Worm (Caenorhabditis elegans) whole organism, early embryonic: Measurements from ENCODE around the gene des-2.

Experiments
- ama-1 ChIP-seq: fragments of 150-350 bp; optimal IDR thresholded peaks from 2 replicates; lab custom pipeline; 2014
- ets-7 ChIP-seq: sonication (generic microtip); optimal IDR thresholded peaks from 2 replicates; lab custom pipeline; 2016; ENCODE audit warnings: missing genotype, missing genetic modification characterization, missing compliant biosample characterization
- flt-1 ChIP-seq: fragments of 200-800 bp; sonication (Bioruptor generic); IDR thresholded peaks from 2 replicates; pipeline ENCODE4 v1.3.6; 2022; ENCODE audit warnings: missing genetic modification characterization, missing compliant biosample characterization
- scrt-1 ChIP-seq: fragments of 200-800 bp; sonication (Bioruptor generic); IDR thresholded peaks from 2 replicates; pipeline ENCODE4 v1.3.6; 2022; ENCODE audit warnings: missing genetic modification characterization, missing compliant biosample characterization
- tbx-11 ChIP-seq: fragments of 200-800 bp; sonication (Bioruptor generic); IDR thresholded peaks from 2 replicates; pipeline ENCODE4 v1.3.6; 2022; ENCODE audit warnings: missing genetic modification characterization, missing compliant biosample characterization

DNA sequence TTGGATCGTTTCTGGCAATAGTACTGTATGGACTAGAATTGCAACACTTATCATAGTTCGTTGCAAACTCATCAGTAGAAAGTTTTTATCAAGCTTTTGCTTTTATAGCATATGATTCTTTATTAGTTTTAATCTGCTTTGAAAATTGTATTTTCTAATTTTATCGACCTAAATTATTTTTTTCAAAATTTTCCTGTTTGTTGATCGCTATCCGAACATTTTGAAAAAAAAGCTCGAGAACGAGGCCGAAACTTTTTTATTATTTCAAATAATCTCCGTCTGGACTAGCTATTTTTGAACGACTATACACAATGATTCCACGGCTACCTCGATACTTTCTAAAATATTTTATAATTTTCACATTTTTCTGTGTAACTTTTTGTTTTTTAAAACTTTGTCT lies 35.1 kb downstream of the des-2 start, which contains the start of gene F55C10.4:
- TF ChIP-seq tbx-11 (no peak), ama-1 (lab: Kevin White, UChicago) (no peak), flt-1 (GFP tag; lab: Robert Waterston, UW) (no peak), ets-7 (tag; lab: Kevin White, UChicago) (no peak), scrt-1 (no peak)
